Fruit fly (Drosophila melanogaster) whole organism: ENCODE data around the gene pck.

Source experiments
- CG8478 ChIP-seq: fragments of >200 bp; optimal IDR thresholded peaks from 2 replicates; lab custom pipeline; 2018; ENCODE audit warnings: inconsistent platforms
- EcR ChIP-seq, 2 experiments: fragments of >200 bp; optimal IDR thresholded peaks; 2 replicates each; lab custom pipeline; 2017; ENCODE audit warnings: missing biosample characterization in 2 of 2, missing genetic modification characterization in 2 of 2, missing genetic modification reagents in 2 of 2
- pan ChIP-seq: fragments of >200 bp; optimal IDR thresholded peaks from 2 replicates; lab custom pipeline; 2017
- usp ChIP-seq: fragments of >200 bp; optimal IDR thresholded peaks from 2 replicates; lab custom pipeline; 2017; ENCODE audit warnings: missing biosample characterization, missing genetic modification characterization, mixed read lengths

DNA sequence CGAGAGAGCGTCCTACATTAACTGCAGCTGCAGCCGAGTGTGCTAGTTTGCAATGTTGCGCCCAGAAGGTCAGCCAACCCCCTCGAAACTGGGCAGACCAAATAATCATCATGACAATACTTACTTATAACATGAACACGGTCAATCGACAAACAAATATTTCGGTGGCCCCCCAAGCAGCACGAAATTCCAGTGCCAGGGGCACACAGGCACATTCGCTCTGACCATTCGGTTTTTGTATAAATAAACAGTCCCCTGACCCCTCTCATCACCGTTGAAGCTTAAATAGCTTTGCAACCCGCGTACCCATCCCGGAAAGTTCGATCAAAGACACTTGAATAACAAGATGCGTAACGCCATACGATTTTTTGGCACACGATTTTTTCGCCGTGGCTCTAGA is 43.4 kb downstream of the pck start:
- TF ChIP-seq usp (GFP tag; lab: Kevin White, UChicago): no peak
- TF ChIP-seq pan: no peak
- no peak for TF ChIP-seq CG8478
- no peak for TF ChIP-seq EcR (GFP tag; optimal IDR thresholded peaks at IDR 0.05; lab: Kevin White, UChicago)
